Fruit fly (Drosophila melanogaster): ENCODE measurements around the gene wkd.

wkd gene

DNA sequence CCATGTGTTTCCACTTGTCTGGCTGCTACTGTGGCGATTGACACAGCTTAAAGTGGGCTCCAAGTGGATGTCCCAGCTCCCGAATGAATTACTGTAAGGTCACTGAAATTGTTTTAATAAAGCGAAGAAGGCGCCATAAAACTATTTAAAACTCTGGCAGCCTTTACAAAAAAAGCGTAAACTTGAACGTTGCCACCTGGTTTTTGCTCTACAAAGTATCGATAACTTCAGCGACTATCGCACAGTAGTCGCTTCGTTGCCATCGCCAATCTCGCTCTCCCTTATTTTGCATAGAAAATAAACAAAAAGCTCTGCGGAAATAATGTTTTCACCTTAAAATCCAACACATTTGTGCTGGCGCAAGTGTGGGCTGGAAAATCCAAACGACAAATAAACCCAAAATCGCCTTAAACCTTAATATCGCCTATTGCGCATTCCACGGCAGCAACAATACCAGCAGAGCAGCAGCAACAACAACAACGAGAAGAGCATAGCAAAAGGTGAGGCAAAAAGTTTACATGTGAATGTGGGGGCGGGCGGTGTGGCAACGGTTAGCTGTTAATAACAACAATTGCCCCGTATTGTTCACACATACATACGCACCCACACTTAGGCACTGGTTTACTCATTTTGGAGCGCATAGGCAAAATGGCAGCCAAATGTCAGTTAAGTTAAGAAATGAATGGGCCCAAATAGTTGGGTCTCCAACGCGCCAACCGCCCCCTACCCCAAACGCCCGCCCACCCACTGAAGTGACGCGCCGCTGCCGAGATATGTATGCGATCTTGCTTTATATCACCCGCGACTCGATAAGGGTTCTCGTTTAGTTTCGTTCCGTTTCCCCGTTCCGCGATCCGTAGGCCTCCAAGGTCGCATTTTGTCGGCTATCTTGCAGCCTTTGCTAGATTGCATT lies at the start of gene wkd (continued):
- TF ChIP-seq zfh1 (GFP tag; IDR thresholded peaks at IDR 0.05) (no peak), zen2 (GFP tag; IDR thresholded peaks at IDR 0.05; ENCODE audit: partially characterized antibody) (peak; percentile 72), CG15479 (GFP tag; optimal IDR thresholded peaks at IDR 0.05) (no peak), grau (tag; optimal IDR thresholded peaks at IDR 0.05) (no peak), cad (GFP tag; optimal IDR thresholded peaks at IDR 0.05) (no peak), lab (GFP tag; optimal IDR thresholded peaks at IDR 0.05) (no peak), CG16813 (GFP tag; IDR thresholded peaks at IDR 0.05; ENCODE audit: partially characterized antibody) (peak; percentile 83), tup (GFP tag; optimal IDR thresholded peaks at IDR 0.05) (no peak), knrl (GFP tag; IDR thresholded peaks at IDR 0.05; ENCODE audit: partially characterized antibody) (peak; percentile 87), CG18599 (GFP tag; optimal IDR thresholded peaks at IDR 0.05) (no peak), CG17829 (tag; optimal IDR thresholded peaks at IDR 0.05) (peak; percentile 13), CG5245 (GFP tag; optimal IDR thresholded peaks at IDR 0.05) (no peak), vvl (GFP tag; IDR thresholded peaks at IDR 0.05) (peak; percentile 51; the same call in 1 of the 2 replicates), CG3163 (GFP tag; optimal IDR thresholded peaks at IDR 0.05) (no peak), CrebB (tag; optimal IDR thresholded peaks at IDR 0.05) (no peak), pan (optimal IDR thresholded peaks at IDR 0.05) (no peak), pan (GFP tag; optimal IDR thresholded peaks at IDR 0.05 in 1 of 2, IDR thresholded peaks at IDR 0.05 in 1 of 2) (no peak), Atf3 (GFP tag; optimal IDR thresholded peaks at IDR 0.05) (no peak), CG4360 (GFP tag; IDR thresholded peaks at IDR 0.05) (peak; percentile 92), sob (GFP tag; IDR thresholded peaks at IDR 0.05) (0 out of 2 replicates have a peak, but pooled peaks have one; percentile 31), Scr (GFP tag; IDR thresholded peaks at IDR 0.05; ENCODE audit: partially characterized antibody) (peak; percentile 86), ash1 (GFP tag; optimal IDR thresholded peaks at IDR 0.05) (no peak), CG13287 (GFP tag; IDR thresholded peaks at IDR 0.05; ENCODE audit: partially characterized antibody) (peak; percentile 94), CG31441 (GFP tag; IDR thresholded peaks at IDR 0.05) (no peak), CG6254 (GFP tag; optimal IDR thresholded peaks at IDR 0.05) (no peak), Dp (GFP tag; optimal IDR thresholded peaks at IDR 0.05) (peak; percentile 90), CG11504 (tag; optimal IDR thresholded peaks at IDR 0.05) (no peak), stwl (tag; optimal IDR thresholded peaks at IDR 0.05) (peak; percentile 88), CG4820 (GFP tag; optimal IDR thresholded peaks at IDR 0.05) (no peak), klu (GFP tag; IDR thresholded peaks at IDR 0.05) (0 out of 2 replicates have a peak, but pooled peaks have one; percentile 14), CG14965 (GFP tag; optimal IDR thresholded peaks at IDR 0.05; ENCODE audit: borderline replicate concordance) (no peak), Rx (GFP tag; IDR thresholded peaks at IDR 0.05) (no peak), CG7963 (GFP tag; IDR thresholded peaks at IDR 0.05; ENCODE audit: partially characterized antibody) (peak; percentile 68; the same call in 2 of the 3 replicates), gt (GFP tag; IDR thresholded peaks at IDR 0.05) (no peak), CG34224 (GFP tag; IDR thresholded peaks at IDR 0.05; ENCODE audit: partially characterized antibody) (peak; percentile 84), tio (GFP tag; optimal IDR thresholded peaks at IDR 0.05) (no peak), peb (GFP tag; IDR thresholded peaks at IDR 0.05) (no peak), esg (GFP tag; conservative IDR thresholded peaks at IDR 0.05) (no peak), ranshi (GFP tag; IDR thresholded peaks at IDR 0.05) (no peak), shn (GFP tag; optimal IDR thresholded peaks at IDR 0.05) (no peak), CG8944 (GFP tag; optimal IDR thresholded peaks at IDR 0.05) (peak; percentile 6), PHDP (tag; optimal IDR thresholded peaks at IDR 0.05) (no peak), fd96Cb (tag; optimal IDR thresholded peaks at IDR 0.05) (no peak), CG10321 (GFP tag; IDR thresholded peaks at IDR 0.05) (no peak), vfl (GFP tag; optimal IDR thresholded peaks at IDR 0.05) (peak; percentile 11), jumu (GFP tag; optimal IDR thresholded peaks at IDR 0.05) (peak; percentile 45), CG30020 (tag; optimal IDR thresholded peaks at IDR 0.05) (no peak), CG15514 (GFP tag; optimal IDR thresholded peaks at IDR 0.05) (peak; percentile 32)

Measured in whole organism, embryonic.